Fruit fly (Drosophila melanogaster) whole organism, embryonic: Measurements from ENCODE around the gene Syx18.

Experiments
- mirr ChIP-seq: fragments of 200-800 bp; sonication (Bioruptor generic); optimal IDR thresholded peaks from 3 replicates; lab custom pipeline; 2018; ENCODE audit warnings: missing biosample characterization, mild to moderate bottlenecking, missing genetic modification characterization
- tll ChIP-seq, 2 experiments: fragments of 200-800 bp in 1 of 2; fragments of >200 bp in 1 of 2; sonication (Bioruptor generic) in 1 of 2; optimal IDR thresholded peaks; 2 replicates each; lab custom pipeline; 2017 to 2019; ENCODE audit warnings: missing biosample characterization in 2 of 2, missing genetic modification characterization in 2 of 2, mild to moderate bottlenecking in 1 of 2, moderate library complexity in 1 of 2

DNA sequence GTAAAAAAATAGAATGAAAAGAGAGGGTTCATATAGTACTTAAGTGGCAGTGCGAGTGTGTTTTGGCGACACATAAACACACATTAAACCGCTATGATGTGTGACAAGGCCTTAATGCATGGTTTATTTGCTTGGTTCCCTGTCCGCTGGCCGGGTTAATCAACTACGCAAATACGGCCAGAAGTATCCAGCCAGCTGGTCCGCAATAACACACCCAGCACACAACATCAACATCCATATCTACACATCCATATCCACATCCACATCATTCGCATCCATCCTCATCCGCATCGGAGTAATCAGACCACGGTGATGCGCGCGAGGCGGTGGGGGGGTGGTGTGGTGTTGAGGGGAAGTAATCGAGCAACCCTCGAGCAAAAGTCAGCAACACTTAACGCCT, 18.5 kb downstream of the Syx18 start:
- TF ChIP-seq mirr (GFP tag; lab: Kevin White, UChicago) (no peak), tll (GFP tag; optimal IDR thresholded peaks at IDR 0.05; lab: Kevin White, UChicago) (no peak)
